Worm (Caenorhabditis elegans): ENCODE results near the gene aldo-2.

DNA sequence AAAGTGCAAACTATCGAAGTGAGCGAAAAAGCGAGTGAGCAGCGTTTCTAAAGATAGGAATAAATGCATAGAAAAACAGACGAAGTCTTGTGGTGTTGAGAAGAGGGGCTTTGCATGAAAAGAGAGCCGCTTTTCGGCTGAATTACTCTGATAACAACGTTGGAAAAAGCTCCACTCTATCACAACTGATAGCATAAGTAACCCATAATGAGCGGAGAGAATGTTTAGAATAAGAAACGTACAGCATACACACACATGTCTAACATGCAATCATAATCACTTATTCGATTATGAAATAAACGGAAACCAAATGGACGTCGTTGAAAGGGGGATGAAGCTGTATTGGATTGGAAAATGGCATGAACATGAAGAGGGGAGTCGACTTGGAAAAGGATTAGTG, 36.1 kb downstream of the aldo-2 start:
- TF ChIP-seq unc-130 (tag; optimal IDR thresholded peaks at IDR 0.05), result no peak
- no peak for TF ChIP-seq sup-37 (GFP tag; optimal IDR thresholded peaks at IDR 0.05)
- TF ChIP-seq fos-1 (tag; optimal IDR thresholded peaks at IDR 0.05), result no peak
- no peak for TF ChIP-seq zag-1 (tag; optimal IDR thresholded peaks at IDR 0.05)
- TF ChIP-seq Y116A8C.19 (tag; optimal IDR thresholded peaks at IDR 0.05; ENCODE audit: borderline replicate concordance), result no peak
- no peak for TF ChIP-seq pag-3 (tag; optimal IDR thresholded peaks at IDR 0.05; ENCODE audit: borderline replicate concordance, insufficient read depth)
- no peak for TF ChIP-seq mdl-1 (tag; optimal IDR thresholded peaks at IDR 0.05)
- TF ChIP-seq egl-27 (tag; optimal IDR thresholded peaks at IDR 0.05), result no peak
- no peak for TF ChIP-seq fkh-10 (GFP tag; optimal IDR thresholded peaks at IDR 0.05)

Data from whole organism, L1 larva.